Fruit fly (Drosophila melanogaster) whole organism, prepupa: ENCODE results near the gene CG33995.

Experiments used
- CG10631 ChIP-seq: fragments of 200-800 bp; sonication (Bioruptor generic); optimal IDR thresholded peaks from 2 replicates; lab custom pipeline; 2016; ENCODE audit warnings: missing biosample characterization, missing genetic modification characterization
- CG11294 ChIP-seq: fragments of 200-800 bp; sonication (Bioruptor generic); IDR thresholded peaks from 2 replicates; pipeline ENCODE4 v1.3.6; 2022; ENCODE audit warnings: missing biosample characterization, missing genetic modification characterization
- CG11902 ChIP-seq: fragments of 200-800 bp; sonication (Bioruptor generic); optimal IDR thresholded peaks from 3 replicates; lab custom pipeline; 2016; ENCODE audit warnings: missing biosample characterization, missing genetic modification characterization
- CG15336 ChIP-seq: fragments of 200-800 bp; sonication (Bioruptor generic); IDR thresholded peaks from 2 replicates; pipeline ENCODE4 v1.3.6; 2022; ENCODE audit warnings: missing biosample characterization, missing genetic modification characterization
- CG16779 ChIP-seq: fragments of 200-800 bp; sonication (Bioruptor generic); optimal IDR thresholded peaks from 3 replicates; lab custom pipeline; 2017; ENCODE audit warnings: missing biosample characterization, mild to moderate bottlenecking, missing genetic modification characterization
- CG3032 ChIP-seq: fragments of 200-800 bp; optimal IDR thresholded peaks from 2 replicates; lab custom pipeline; 2019; ENCODE audit warnings: missing biosample characterization, mild to moderate bottlenecking, missing genetic modification characterization, moderate library complexity
- CG31627 ChIP-seq: fragments of 200-800 bp; sonication (Bioruptor generic); optimal IDR thresholded peaks from 3 replicates; lab custom pipeline; 2016; ENCODE audit warnings: missing biosample characterization, missing genetic modification characterization
- CG32006 ChIP-seq: fragments of 200-800 bp; sonication (Bioruptor generic); optimal IDR thresholded peaks from 3 replicates; lab custom pipeline; 2017; ENCODE audit warnings: missing biosample characterization, mild to moderate bottlenecking, missing genetic modification characterization
- CG34406 ChIP-seq: fragments of 200-800 bp; sonication (Bioruptor generic); optimal IDR thresholded peaks from 3 replicates; lab custom pipeline; 2016; ENCODE audit warnings: missing biosample characterization, missing genetic modification characterization
- CG3919 ChIP-seq: fragments of 200-800 bp; sonication (Bioruptor generic); optimal IDR thresholded peaks from 3 replicates; lab custom pipeline; 2016; ENCODE audit warnings: missing biosample characterization, missing genetic modification characterization
- CG6163 ChIP-seq: fragments of 200-800 bp; sonication (Bioruptor generic); IDR thresholded peaks from 3 replicates; pipeline ENCODE4 v1.3.6; 2022; ENCODE audit warnings: missing biosample characterization, missing genetic modification characterization
- CG6792 ChIP-seq: fragments of 200-800 bp; sonication (Bioruptor generic); optimal IDR thresholded peaks from 3 replicates; lab custom pipeline; 2016; ENCODE audit warnings: missing biosample characterization, missing genetic modification characterization
- CG6808 ChIP-seq: fragments of 200-800 bp; sonication (Bioruptor generic); optimal IDR thresholded peaks from 3 replicates; lab custom pipeline; 2017; ENCODE audit warnings: missing biosample characterization, missing genetic modification characterization, mild to moderate bottlenecking, moderate library complexity, missing genetic modification reagents
- CG8119 ChIP-seq: fragments of 200-800 bp; sonication (Bioruptor generic); IDR thresholded peaks from 3 replicates; pipeline ENCODE4 v1.3.6; 2022; ENCODE audit warnings: missing biosample characterization, missing genetic modification characterization
- CG8632 ChIP-seq: fragments of 200-800 bp; sonication (Bioruptor generic); optimal IDR thresholded peaks from 3 replicates; lab custom pipeline; 2016; ENCODE audit warnings: missing biosample characterization, missing genetic modification characterization
- CG9139 ChIP-seq: fragments of 200-800 bp; sonication (Bioruptor generic); optimal IDR thresholded peaks from 3 replicates; lab custom pipeline; 2017; ENCODE audit warnings: missing biosample characterization, mild to moderate bottlenecking, missing genetic modification characterization
- Eip78C ChIP-seq: fragments of 200-800 bp; sonication (Bioruptor generic); peaks from one replicate; lab custom pipeline; 2016; ENCODE audit warnings: missing biosample characterization, missing genetic modification characterization
- Eip93F ChIP-seq: fragments of 200-800 bp; sonication (Bioruptor generic); optimal IDR thresholded peaks from 2 replicates; lab custom pipeline; 2016; ENCODE audit warnings: missing biosample characterization, mild to moderate bottlenecking, missing genetic modification characterization
- Ets21C ChIP-seq: fragments of 200-800 bp; sonication (Bioruptor generic); optimal IDR thresholded peaks from 3 replicates; lab custom pipeline; 2016; ENCODE audit warnings: missing biosample characterization, missing genetic modification characterization
- Ets96B ChIP-seq: fragments of 200-800 bp; optimal IDR thresholded peaks from 2 replicates; lab custom pipeline; 2019; ENCODE audit warnings: missing biosample characterization, mild to moderate bottlenecking, missing genetic modification characterization, moderate library complexity
- Hr38 ChIP-seq: sonication (Bioruptor generic); optimal IDR thresholded peaks from 2 replicates; lab custom pipeline; 2016; ENCODE audit warnings: missing biosample characterization, missing genetic modification characterization
- Hr39 ChIP-seq: fragments of 200-800 bp; sonication (Bioruptor generic); optimal IDR thresholded peaks from 2 replicates; lab custom pipeline; 2016; ENCODE audit warnings: missing biosample characterization, missing genetic modification characterization
- Lpt ChIP-seq: fragments of 200-800 bp; sonication (Bioruptor generic); optimal IDR thresholded peaks from 3 replicates; lab custom pipeline; 2016; ENCODE audit warnings: missing biosample characterization, missing genetic modification characterization
- Met ChIP-seq: fragments of 200-800 bp; sonication (Bioruptor generic); optimal IDR thresholded peaks from 3 replicates; lab custom pipeline; 2016; ENCODE audit warnings: missing biosample characterization, missing genetic modification characterization
- OdsH ChIP-seq: fragments of 200-800 bp; sonication (Bioruptor generic); optimal IDR thresholded peaks from 3 replicates; lab custom pipeline; 2016; ENCODE audit warnings: missing biosample characterization, missing genetic modification characterization
- Smox ChIP-seq: fragments of 200-800 bp; sonication (Bioruptor generic); optimal IDR thresholded peaks from 3 replicates; lab custom pipeline; 2016; ENCODE audit warnings: missing biosample characterization, missing genetic modification characterization
- Sox102F ChIP-seq: fragments of 200-800 bp; sonication (Bioruptor generic); optimal IDR thresholded peaks from 2 replicates; lab custom pipeline; 2016; ENCODE audit warnings: missing biosample characterization, mild to moderate bottlenecking, missing genetic modification characterization
- Sox14 ChIP-seq: fragments of 200-800 bp; sonication (Bioruptor generic); optimal IDR thresholded peaks from 3 replicates; lab custom pipeline; 2016; ENCODE audit warnings: missing biosample characterization, missing genetic modification characterization
- Sox15 ChIP-seq: fragments of 200-800 bp; sonication (Bioruptor generic); optimal IDR thresholded peaks from 3 replicates; lab custom pipeline; 2016; ENCODE audit warnings: missing biosample characterization, missing genetic modification characterization
- achi ChIP-seq: fragments of 200-800 bp; sonication (Bioruptor generic); optimal IDR thresholded peaks from 3 replicates; lab custom pipeline; 2016; ENCODE audit warnings: missing biosample characterization, missing genetic modification characterization
- acj6 ChIP-seq: fragments of 200-800 bp; sonication (Bioruptor generic); optimal IDR thresholded peaks from 3 replicates; lab custom pipeline; 2016; ENCODE audit warnings: missing biosample characterization, missing genetic modification characterization
- cyc ChIP-seq: fragments of 200-800 bp; sonication (Bioruptor generic); optimal IDR thresholded peaks from 3 replicates; lab custom pipeline; 2016; ENCODE audit warnings: missing biosample characterization, missing genetic modification characterization
- dsx ChIP-seq: fragments of 200-800 bp; optimal IDR thresholded peaks from 3 replicates; lab custom pipeline; 2019; ENCODE audit warnings: missing biosample characterization, mild to moderate bottlenecking, missing genetic modification characterization, moderate library complexity; ENCODE audit not compliant: poor library complexity, severe bottlenecking
- eg ChIP-seq: fragments of 200-800 bp; sonication (Bioruptor generic); IDR thresholded peaks from 3 replicates; pipeline ENCODE4 v1.3.6; 2022; ENCODE audit warnings: missing biosample characterization, missing genetic modification characterization
- esn ChIP-seq: fragments of 200-800 bp; sonication (Bioruptor generic); optimal IDR thresholded peaks from 2 replicates; lab custom pipeline; 2016; ENCODE audit warnings: missing biosample characterization, mild to moderate bottlenecking, missing genetic modification characterization, moderate library complexity
- fd59A ChIP-seq: fragments of 200-800 bp; sonication (Bioruptor generic); optimal IDR thresholded peaks from 2 replicates; lab custom pipeline; 2017; ENCODE audit warnings: missing biosample characterization, mild to moderate bottlenecking, missing genetic modification characterization, missing genetic modification reagents
- lz ChIP-seq: fragments of 200-800 bp; sonication (Bioruptor generic); optimal IDR thresholded peaks from 3 replicates; lab custom pipeline; 2016; ENCODE audit warnings: missing biosample characterization, missing genetic modification characterization
- net ChIP-seq: fragments of 200-800 bp; sonication (Bioruptor generic); optimal IDR thresholded peaks from 3 replicates; lab custom pipeline; 2016; ENCODE audit warnings: missing biosample characterization, missing genetic modification characterization
- pdm3 ChIP-seq: fragments of 200-800 bp; sonication (Bioruptor generic); optimal IDR thresholded peaks from 3 replicates; lab custom pipeline; 2016; ENCODE audit warnings: missing biosample characterization, missing genetic modification characterization
- ss ChIP-seq, 2 experiments: fragments of 200-800 bp; sonication (Bioruptor generic); optimal IDR thresholded peaks; 2 replicates in 1 of 2; 3 replicates in 1 of 2; lab custom pipeline; 2017 to 2018; ENCODE audit warnings: mild to moderate bottlenecking in 2 of 2, missing biosample characterization in 2 of 2, missing genetic modification characterization in 2 of 2, moderate library complexity in 1 of 2
- svp ChIP-seq: fragments of 200-800 bp; sonication (Bioruptor generic); peaks from one replicate; lab custom pipeline; 2016; ENCODE audit warnings: missing biosample characterization, missing genetic modification characterization
- topi ChIP-seq: fragments of 200-800 bp; sonication (Bioruptor generic); optimal IDR thresholded peaks from 3 replicates; lab custom pipeline; 2016; ENCODE audit warnings: missing biosample characterization, missing genetic modification characterization

Gene CG33995

dm6 chr2L:5010784-5011260, 32.2 kb upstream of the CG33995 start, which contains the start of the genes CG31917, Tfb5 and SelT:
Gene CG31917 (minus strand): TSS chr2L:5010834.
Gene Tfb5 (minus strand): TSS chr2L:5010834.
Gene SelT (plus strand): TSS chr2L:5010922.
- TF ChIP-seq Ets21C (GFP tag; lab: Kevin White, UChicago): peak; percentile 54
- TF ChIP-seq Sox15 (GFP tag; lab: Kevin White, UChicago): peak; percentile 31
- no peak for TF ChIP-seq Eip78C
- TF ChIP-seq Sox14 (GFP tag; lab: Kevin White, UChicago): peak; percentile 50
- peak; percentile 73 for TF ChIP-seq esn (GFP tag; lab: Kevin White, UChicago)
- no peak for TF ChIP-seq CG9139 (GFP tag; lab: Kevin White, UChicago)
- no peak for TF ChIP-seq CG15336
- no peak for TF ChIP-seq CG8632 (GFP tag; lab: Kevin White, UChicago)
- peak; percentile 43 for TF ChIP-seq topi
- no peak for TF ChIP-seq pdm3 (GFP tag; lab: Kevin White, UChicago)
- TF ChIP-seq CG11294: no peak
- peak; percentile 58 for TF ChIP-seq CG31627 (GFP tag; lab: Kevin White, UChicago)
- TF ChIP-seq fd59A (GFP tag; lab: Kevin White, UChicago): no peak
- peak; percentile 65 for TF ChIP-seq lz (GFP tag; lab: Kevin White, UChicago)
- TF ChIP-seq Hr39 (GFP tag; lab: Kevin White, UChicago): peak; percentile 65
- no peak for TF ChIP-seq CG6808
- TF ChIP-seq achi (GFP tag; lab: Kevin White, UChicago): peak; percentile 33
- no peak for TF ChIP-seq Met (GFP tag; lab: Kevin White, UChicago)
- no peak for TF ChIP-seq Hr38 (GFP tag; lab: Kevin White, UChicago)
- peak; percentile 65 for TF ChIP-seq acj6 (GFP tag; lab: Kevin White, UChicago)
- TF ChIP-seq CG3032 (tag; lab: Kevin White, UChicago): peak; percentile 48
- TF ChIP-seq CG6163 (GFP tag; lab: Robert Waterston, UW): peak; percentile 12; the same call in 1 of the 3 replicates
- TF ChIP-seq svp (GFP tag; lab: Kevin White, UChicago): peak; percentile 86
- no peak for TF ChIP-seq ss (GFP tag; optimal IDR thresholded peaks at IDR 0.05; lab: Kevin White, UChicago)
- no peak for TF ChIP-seq CG16779 (tag; lab: Kevin White, UChicago)
- TF ChIP-seq CG11902 (GFP tag; lab: Kevin White, UChicago): peak; percentile 1
- TF ChIP-seq CG3919 (GFP tag; lab: Kevin White, UChicago): no peak
- TF ChIP-seq Lpt (GFP tag; lab: Kevin White, UChicago): no peak
- peak; percentile 63; the same call in 2 of the 3 replicates for TF ChIP-seq eg
- peak; percentile 5 for TF ChIP-seq CG34406 (GFP tag; lab: Kevin White, UChicago)
- peak; percentile 42 for TF ChIP-seq CG6792 (GFP tag; lab: Kevin White, UChicago)
- TF ChIP-seq Ets96B (tag; lab: Kevin White, UChicago): peak; percentile 52
- TF ChIP-seq Smox (GFP tag; lab: Kevin White, UChicago): peak; percentile 59
- peak; percentile 58 for TF ChIP-seq cyc (GFP tag; lab: Kevin White, UChicago)

DNA sequence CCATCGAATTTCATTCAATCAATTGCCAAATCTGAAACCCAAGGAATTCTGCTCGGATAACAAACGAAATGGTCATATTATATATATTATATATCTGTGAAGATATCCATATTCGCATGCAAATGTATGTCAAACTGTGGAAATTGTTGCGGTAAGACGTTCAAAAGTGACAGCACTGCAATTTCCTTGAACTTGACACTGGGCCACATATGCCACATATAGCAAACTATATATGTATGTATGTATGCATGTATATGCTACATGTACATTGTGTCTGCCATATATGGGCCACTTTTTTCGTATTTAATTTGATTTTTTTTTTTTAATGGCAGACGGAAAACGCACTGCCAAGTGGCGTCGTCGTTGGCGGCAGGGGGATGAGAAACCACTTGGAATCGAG, 22.6 kb upstream of the CG33995 start:
- TF ChIP-seq CG10631 (no peak), CG32006 (GFP tag; lab: Kevin White, UChicago) (no peak), dsx (GFP tag; lab: Kevin White, UChicago) (no peak), Sox15 (GFP tag; lab: Kevin White, UChicago) (no peak), Smox (GFP tag; lab: Kevin White, UChicago) (no peak), esn (GFP tag; lab: Kevin White, UChicago) (no peak), CG8119 (GFP tag; lab: Robert Waterston, UW) (no peak), CG6163 (GFP tag; lab: Robert Waterston, UW) (no peak), Hr38 (GFP tag; lab: Kevin White, UChicago) (no peak), Sox102F (GFP tag; lab: Kevin White, UChicago) (no peak), Eip93F (GFP tag; lab: Kevin White, UChicago) (no peak), Eip78C (no peak), OdsH (GFP tag; lab: Kevin White, UChicago) (no peak), CG9139 (GFP tag; lab: Kevin White, UChicago) (no peak), lz (GFP tag; lab: Kevin White, UChicago) (no peak), CG15336 (no peak), achi (GFP tag; lab: Kevin White, UChicago) (no peak), net (GFP tag; lab: Kevin White, UChicago) (no peak), pdm3 (GFP tag; lab: Kevin White, UChicago) (no peak), ss (GFP tag; optimal IDR thresholded peaks at IDR 0.05; lab: Kevin White, UChicago) (no peak)
